Fruit fly (Drosophila melanogaster) whole organism, embryonic: ENCODE data around the gene scny.

Source experiments
- Blimp-1 ChIP-seq: fragments of 200-800 bp; sonication (Bioruptor generic); optimal IDR thresholded peaks from 3 replicates; lab custom pipeline; 2018; ENCODE audit warnings: missing biosample characterization, missing genetic modification characterization, mild to moderate bottlenecking, moderate library complexity, missing genetic modification reagents
- CG11723 ChIP-seq: fragments of 200-800 bp; sonication (Bioruptor generic); optimal IDR thresholded peaks from 2 replicates; lab custom pipeline; 2017; ENCODE audit warnings: missing biosample characterization, mild to moderate bottlenecking, missing genetic modification characterization
- CG15269 ChIP-seq: fragments of 200-800 bp; sonication (Bioruptor generic); optimal IDR thresholded peaks from 2 replicates; lab custom pipeline; 2018; ENCODE audit warnings: missing biosample characterization, mild to moderate bottlenecking, missing genetic modification characterization, moderate library complexity
- CG2712 ChIP-seq: fragments of 200-800 bp; optimal IDR thresholded peaks from 3 replicates; lab custom pipeline; 2019; ENCODE audit warnings: missing biosample characterization, mild to moderate bottlenecking, missing genetic modification characterization, moderate library complexity
- CG2875 ChIP-seq: fragments of 200-800 bp; sonication (Bioruptor generic); optimal IDR thresholded peaks from 2 replicates; lab custom pipeline; 2017; ENCODE audit warnings: missing biosample characterization, mild to moderate bottlenecking, missing genetic modification characterization, missing genetic modification reagents
- CG30020 ChIP-seq: fragments of 200-800 bp; optimal IDR thresholded peaks from 2 replicates; lab custom pipeline; 2019; ENCODE audit warnings: missing biosample characterization, mild to moderate bottlenecking, missing genetic modification characterization, moderate library complexity
- CG34376 ChIP-seq: fragments of 200-800 bp; sonication (Bioruptor generic); optimal IDR thresholded peaks from 2 replicates; lab custom pipeline; 2018; ENCODE audit warnings: missing biosample characterization, mild to moderate bottlenecking, missing genetic modification characterization
- CG3838 ChIP-seq: fragments of 200-800 bp; sonication (Bioruptor generic); optimal IDR thresholded peaks from 3 replicates; lab custom pipeline; 2016; ENCODE audit warnings: missing biosample characterization, missing genetic modification characterization
- CG4404 ChIP-seq: fragments of 200-800 bp; sonication (Bioruptor generic); IDR thresholded peaks from 2 replicates; pipeline ENCODE4 v1.3.6; 2022; ENCODE audit warnings: missing biosample characterization, missing genetic modification characterization
- CG4707 ChIP-seq: fragments of 200-800 bp; sonication (Bioruptor generic); optimal IDR thresholded peaks from 2 replicates; lab custom pipeline; 2018; ENCODE audit warnings: missing biosample characterization, mild to moderate bottlenecking, missing genetic modification characterization, moderate library complexity
- CG4854 ChIP-seq: fragments of 200-800 bp; sonication (Bioruptor generic); optimal IDR thresholded peaks from 2 replicates; lab custom pipeline; 2016; ENCODE audit warnings: missing biosample characterization, missing genetic modification characterization, inconsistent platforms
- CG5953 ChIP-seq: fragments of 200-800 bp; sonication (Bioruptor generic); IDR thresholded peaks from 2 replicates; pipeline ENCODE4 v1.3.6; 2022; ENCODE audit warnings: missing biosample characterization, missing genetic modification characterization
- CG6765 ChIP-seq: fragments of 200-800 bp; sonication (Bioruptor generic); optimal IDR thresholded peaks from 3 replicates; lab custom pipeline; 2017; ENCODE audit warnings: missing biosample characterization, mild to moderate bottlenecking, missing genetic modification characterization
- CG6813 ChIP-seq: fragments of 200-800 bp; sonication (Bioruptor generic); optimal IDR thresholded peaks from 2 replicates; lab custom pipeline; 2017; ENCODE audit warnings: missing biosample characterization, missing genetic modification characterization, mild to moderate bottlenecking, moderate library complexity, missing genetic modification reagents
- CG7357 ChIP-seq: fragments of 200-800 bp; sonication (Bioruptor generic); IDR thresholded peaks from 3 replicates; pipeline ENCODE4 v1.3.6; 2022; ENCODE audit warnings: missing biosample characterization, missing genetic modification characterization
- CG9932 ChIP-seq: fragments of 200-800 bp; sonication (Bioruptor generic); IDR thresholded peaks from 2 replicates; pipeline ENCODE4 v1.3.6; 2022; ENCODE audit warnings: missing biosample characterization, missing genetic modification characterization
- CHES-1-like ChIP-seq: fragments of 200-800 bp; sonication (Bioruptor generic); optimal IDR thresholded peaks from 2 replicates; lab custom pipeline; 2016; ENCODE audit warnings: missing biosample characterization, missing genetic modification characterization
- D19A ChIP-seq: fragments of 200-800 bp; optimal IDR thresholded peaks from 3 replicates; lab custom pipeline; 2019; ENCODE audit warnings: missing biosample characterization, mild to moderate bottlenecking, missing genetic modification characterization, moderate library complexity
- Dek ChIP-seq: fragments of 200-800 bp; sonication (Bioruptor generic); optimal IDR thresholded peaks from 3 replicates; lab custom pipeline; 2019; ENCODE audit warnings: missing biosample characterization, mild to moderate bottlenecking, missing genetic modification characterization, moderate library complexity
- Dip3 ChIP-seq: fragments of 200-800 bp; sonication (Bioruptor generic); optimal IDR thresholded peaks from 3 replicates; lab custom pipeline; 2016; ENCODE audit warnings: missing biosample characterization, missing genetic modification characterization
- Fer2 ChIP-seq: fragments of 200-800 bp; sonication (Bioruptor generic); optimal IDR thresholded peaks from 2 replicates; lab custom pipeline; 2018; ENCODE audit warnings: missing biosample characterization, mild to moderate bottlenecking, missing genetic modification characterization, moderate library complexity
- Hr78 ChIP-seq, 2 experiments: fragments of 200-800 bp in 1 of 2; fragments of >200 bp in 1 of 2; sonication (Bioruptor generic) in 1 of 2; optimal IDR thresholded peaks; 2 replicates each; lab custom pipeline; 2017 to 2019; ENCODE audit warnings: missing biosample characterization in 2 of 2, missing genetic modification characterization in 2 of 2, mild to moderate bottlenecking in 1 of 2, moderate library complexity in 1 of 2
- Mad ChIP-seq: fragments of 200-800 bp; sonication (Bioruptor generic); optimal IDR thresholded peaks from 2 replicates; lab custom pipeline; 2016; ENCODE audit warnings: missing biosample characterization, missing genetic modification characterization
- Med ChIP-seq: fragments of 200-800 bp; sonication (Bioruptor generic); peaks from one replicate; lab custom pipeline; 2016; ENCODE audit warnings: missing biosample characterization, missing genetic modification characterization, mild to moderate bottlenecking, inconsistent platforms, moderate library complexity
- Mes4 ChIP-seq: fragments of 200-800 bp; sonication (Bioruptor generic); optimal IDR thresholded peaks from 2 replicates; lab custom pipeline; 2016; ENCODE audit warnings: missing biosample characterization, missing genetic modification characterization
- Optix ChIP-seq: fragments of 200-800 bp; sonication (Bioruptor generic); IDR thresholded peaks from 3 replicates; pipeline ENCODE4 v1.3.6; 2022; ENCODE audit warnings: missing biosample characterization, missing genetic modification characterization
- PHDP ChIP-seq: fragments of 200-800 bp; sonication (Bioruptor generic); optimal IDR thresholded peaks from 3 replicates; lab custom pipeline; 2018; ENCODE audit warnings: missing biosample characterization, mild to moderate bottlenecking, missing genetic modification characterization, moderate library complexity
- Ravus ChIP-seq: fragments of 200-800 bp; sonication (Bioruptor generic); IDR thresholded peaks from 2 replicates; pipeline ENCODE4 v1.3.6; 2022; ENCODE audit warnings: missing biosample characterization, missing genetic modification characterization
- Sox102F ChIP-seq: fragments of 200-800 bp; sonication (Bioruptor generic); optimal IDR thresholded peaks from 2 replicates; lab custom pipeline; 2018; ENCODE audit warnings: missing biosample characterization, mild to moderate bottlenecking, missing genetic modification characterization, moderate library complexity
- Xbp1 ChIP-seq: fragments of 200-800 bp; sonication (Bioruptor generic); optimal IDR thresholded peaks from 3 replicates; lab custom pipeline; 2016; ENCODE audit warnings: missing biosample characterization, mild to moderate bottlenecking, missing genetic modification characterization
- aop ChIP-seq: fragments of 200-800 bp; sonication (Bioruptor generic); IDR thresholded peaks from 2 replicates; pipeline ENCODE4 v1.3.6; 2022; ENCODE audit warnings: missing biosample characterization, missing genetic modification characterization
- cwo ChIP-seq: fragments of 200-800 bp; sonication (Bioruptor generic); optimal IDR thresholded peaks from 3 replicates; lab custom pipeline; 2017; ENCODE audit warnings: missing biosample characterization, missing genetic modification characterization, mild to moderate bottlenecking, moderate library complexity, missing genetic modification reagents
- fu2 ChIP-seq: fragments of 200-800 bp; sonication (Bioruptor generic); optimal IDR thresholded peaks from 2 replicates; lab custom pipeline; 2016; ENCODE audit warnings: missing biosample characterization, missing genetic modification characterization
- her ChIP-seq: fragments of 200-800 bp; sonication (Bioruptor generic); optimal IDR thresholded peaks from 2 replicates; lab custom pipeline; 2016; ENCODE audit warnings: missing biosample characterization, missing genetic modification characterization
- hth ChIP-seq: fragments of >200 bp; optimal IDR thresholded peaks from 2 replicates; lab custom pipeline; 2017; ENCODE audit warnings: inconsistent platforms
- jing ChIP-seq: fragments of 200-800 bp; sonication (Bioruptor generic); optimal IDR thresholded peaks from 2 replicates; lab custom pipeline; 2018; ENCODE audit warnings: missing biosample characterization, mild to moderate bottlenecking, missing genetic modification characterization
- kay ChIP-seq: fragments of 200-800 bp; sonication (Bioruptor generic); optimal IDR thresholded peaks from 2 replicates; lab custom pipeline; 2016; ENCODE audit warnings: missing biosample characterization, missing genetic modification characterization
- ken ChIP-seq: fragments of 200-800 bp; sonication (Bioruptor generic); IDR thresholded peaks from 3 replicates; pipeline ENCODE4 v1.3.6; 2022; ENCODE audit warnings: missing biosample characterization, missing genetic modification characterization
- klu ChIP-seq: fragments of 200-800 bp; sonication (Bioruptor generic); IDR thresholded peaks from 2 replicates; pipeline ENCODE4 v1.3.6; 2022; ENCODE audit warnings: missing biosample characterization, missing genetic modification characterization
- luna ChIP-seq: fragments of 200-800 bp; sonication (Bioruptor generic); optimal IDR thresholded peaks from 2 replicates; lab custom pipeline; 2016; ENCODE audit warnings: missing biosample characterization, missing genetic modification characterization
- mam ChIP-seq: fragments of 200-800 bp; sonication (Bioruptor generic); optimal IDR thresholded peaks from 3 replicates; lab custom pipeline; 2016; ENCODE audit warnings: missing biosample characterization, missing genetic modification characterization
- nom ChIP-seq: fragments of 200-800 bp; sonication (Bioruptor generic); optimal IDR thresholded peaks from 2 replicates; lab custom pipeline; 2017; ENCODE audit warnings: missing biosample characterization, missing genetic modification characterization, mild to moderate bottlenecking, moderate library complexity, missing genetic modification reagents
- row ChIP-seq: fragments of 200-800 bp; sonication (Bioruptor generic); IDR thresholded peaks from 3 replicates; pipeline ENCODE4 v1.3.6; 2022; ENCODE audit warnings: missing biosample characterization, missing genetic modification characterization
- schlank ChIP-seq: fragments of 200-800 bp; sonication (Bioruptor generic); optimal IDR thresholded peaks from 2 replicates; lab custom pipeline; 2018; ENCODE audit warnings: missing biosample characterization, mild to moderate bottlenecking, missing genetic modification characterization
- scrt ChIP-seq: fragments of 200-800 bp; sonication (Bioruptor generic); optimal IDR thresholded peaks from 2 replicates; lab custom pipeline; 2018; ENCODE audit warnings: missing biosample characterization, mild to moderate bottlenecking, missing genetic modification characterization, moderate library complexity
- sd ChIP-seq: fragments of 200-800 bp; sonication (Bioruptor generic); optimal IDR thresholded peaks from 3 replicates; lab custom pipeline; 2018; ENCODE audit warnings: missing biosample characterization, mild to moderate bottlenecking, missing genetic modification characterization, moderate library complexity
- sens-2 ChIP-seq: fragments of 200-800 bp; sonication (Bioruptor generic); IDR thresholded peaks from 2 replicates; pipeline ENCODE4 v1.3.6; 2022; ENCODE audit warnings: missing biosample characterization, missing genetic modification characterization
- sob ChIP-seq: fragments of 200-800 bp; sonication (Bioruptor generic); IDR thresholded peaks from 2 replicates; pipeline ENCODE4 v1.3.6; 2022; ENCODE audit warnings: missing biosample characterization, missing genetic modification characterization
- zen2 ChIP-seq: fragments of 200-800 bp; sonication (Bioruptor generic); IDR thresholded peaks from 3 replicates; pipeline ENCODE4 v1.3.6; 2022; ENCODE audit warnings: missing biosample characterization, missing genetic modification characterization; ENCODE audit not compliant: partially characterized antibody
- zf30C ChIP-seq: fragments of 200-800 bp; sonication (Bioruptor generic); optimal IDR thresholded peaks from 3 replicates; lab custom pipeline; 2018; ENCODE audit warnings: missing biosample characterization, mild to moderate bottlenecking, missing genetic modification characterization
- zfh2 ChIP-seq: fragments of 200-800 bp; sonication (Bioruptor generic); optimal IDR thresholded peaks from 2 replicates; lab custom pipeline; 2016; ENCODE audit warnings: missing biosample characterization, missing genetic modification characterization

Gene scny

dm6 chr3L:5808101-5808433 is 39.3 kb downstream of the scny start (continued):
- no peak for TF ChIP-seq ken (GFP tag; lab: Robert Waterston, UW)
- no peak for TF ChIP-seq hth (lab: Kevin White, UChicago)
- TF ChIP-seq Dek: peak; percentile 8
- TF ChIP-seq CHES-1-like (GFP tag; lab: Kevin White, UChicago): no peak
- TF ChIP-seq Xbp1: peak; percentile 35
- TF ChIP-seq Sox102F: peak; percentile 14
- TF ChIP-seq mam (GFP tag; lab: Kevin White, UChicago): peak; percentile 28
- TF ChIP-seq CG4404 (GFP tag; lab: Robert Waterston, UW): 0 out of 2 replicates have a peak, but pooled peaks have one; percentile 10
- TF ChIP-seq CG7357 (GFP tag; lab: Robert Waterston, UW): 0 out of 3 replicates have a peak, but pooled peaks have one; percentile 17
- no peak for TF ChIP-seq Mes4 (GFP tag; lab: Kevin White, UChicago)
- TF ChIP-seq nom (GFP tag; lab: Kevin White, UChicago): peak; percentile 71
- peak; percentile 34 for TF ChIP-seq Dip3 (GFP tag; lab: Kevin White, UChicago)
- TF ChIP-seq CG6765: no peak
- TF ChIP-seq zf30C (GFP tag; lab: Kevin White, UChicago): no peak
- TF ChIP-seq Mad (GFP tag; lab: Kevin White, UChicago): no peak
- 0 out of 2 replicates have a peak, but pooled peaks have one; percentile 31 for TF ChIP-seq klu (GFP tag; lab: Robert Waterston, UW)
- TF ChIP-seq Blimp-1: peak; percentile 47
- no peak for TF ChIP-seq sens-2 (GFP tag; lab: Robert Waterston, UW)
- TF ChIP-seq her: no peak
- TF ChIP-seq CG6813 (GFP tag; lab: Kevin White, UChicago): peak; percentile 10
- peak; percentile 21; the same call in 1 of the 2 replicates for TF ChIP-seq sob (GFP tag; lab: Robert Waterston, UW)
- TF ChIP-seq Ravus: no peak
- peak; percentile 30; the same call in 1 of the 2 replicates for TF ChIP-seq CG5953 (GFP tag; lab: Robert Waterston, UW)
- TF ChIP-seq CG3838: no peak
- no peak for TF ChIP-seq CG2875
- TF ChIP-seq D19A: peak; percentile 71
- TF ChIP-seq Med (GFP tag; lab: Kevin White, UChicago): peak; percentile 16
- no peak for TF ChIP-seq CG11723 (GFP tag; lab: Kevin White, UChicago)
- TF ChIP-seq CG4707 (GFP tag; lab: Kevin White, UChicago): no peak
- peak; percentile 32 for TF ChIP-seq CG2712 (tag; lab: Kevin White, UChicago)
- TF ChIP-seq Hr78 (GFP tag; optimal IDR thresholded peaks at IDR 0.05; lab: Kevin White, UChicago): no peak
- TF ChIP-seq zfh2 (GFP tag; lab: Kevin White, UChicago): peak; percentile 42
- no peak for TF ChIP-seq Optix (GFP tag; lab: Robert Waterston, UW)
- TF ChIP-seq CG15269 (tag; lab: Kevin White, UChicago): peak; percentile 33
- TF ChIP-seq schlank (tag; lab: Kevin White, UChicago): no peak
- TF ChIP-seq zen2 (GFP tag; lab: Robert Waterston, UW): no peak
- TF ChIP-seq, all 482 proteins: peak for 85

DNA sequence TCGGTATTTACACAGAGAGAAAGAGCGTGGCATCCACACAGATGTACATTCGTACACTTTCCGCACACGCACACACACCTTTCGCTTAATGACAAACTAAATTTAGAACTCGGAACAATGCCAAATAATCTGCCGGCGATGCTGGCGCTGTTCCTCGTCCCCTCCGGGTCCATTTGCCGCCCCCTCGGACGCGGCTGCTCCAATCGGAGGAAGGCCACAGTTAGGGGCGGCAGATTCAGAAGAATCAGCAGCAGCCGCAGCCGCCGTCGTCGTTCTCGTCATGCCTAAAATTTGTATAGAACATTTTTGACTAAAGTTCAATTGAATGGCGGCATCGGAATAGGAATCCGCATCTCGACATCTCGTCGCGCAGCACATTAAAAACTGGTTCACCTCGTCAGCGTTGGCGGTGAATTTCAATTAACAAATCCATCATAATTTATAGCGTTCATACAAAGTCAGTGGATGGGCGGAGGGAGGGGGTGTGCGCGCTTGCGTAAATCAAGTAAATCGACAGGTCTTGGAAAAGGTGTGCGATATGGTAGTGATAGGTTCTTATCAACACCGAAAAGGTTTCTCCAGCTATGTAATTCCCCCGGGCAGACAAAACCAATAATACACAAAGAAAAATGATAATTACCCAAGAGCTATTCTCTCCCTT is 39.9 kb downstream of the scny start:
- no peak for TF ChIP-seq CG34376
- TF ChIP-seq sd (tag; lab: Kevin White, UChicago): peak; percentile 72
- TF ChIP-seq Ravus: no peak
- TF ChIP-seq PHDP (tag; lab: Kevin White, UChicago): no peak
- TF ChIP-seq kay (GFP tag; lab: Kevin White, UChicago): no peak
- no peak for TF ChIP-seq aop (GFP tag; lab: Robert Waterston, UW)
- no peak for TF ChIP-seq jing
- TF ChIP-seq Blimp-1: no peak
- no peak for TF ChIP-seq CG30020 (tag; lab: Kevin White, UChicago)
- TF ChIP-seq luna: no peak
- TF ChIP-seq Fer2 (tag; lab: Kevin White, UChicago): no peak
- no peak for TF ChIP-seq cwo (GFP tag; lab: Kevin White, UChicago)
- no peak for TF ChIP-seq scrt (GFP tag; lab: Kevin White, UChicago)
- TF ChIP-seq row (GFP tag; lab: Robert Waterston, UW): no peak
- TF ChIP-seq CG4854 (GFP tag; lab: Kevin White, UChicago): no peak
- TF ChIP-seq CG9932 (GFP tag; lab: Robert Waterston, UW): no peak
- peak; percentile 31 for TF ChIP-seq Med (GFP tag; lab: Kevin White, UChicago)
- TF ChIP-seq fu2 (GFP tag; lab: Kevin White, UChicago): no peak
